Worm (Caenorhabditis elegans): ENCODE measurements around the gene W09G12.8.
"Not testable (repeated sequence)": the region's sequence is repeated elsewhere in the genome, so short reads cannot be mapped to it uniquely, and the experiment has no call there.

Gene W09G12.8

ce11 chrIV:1225596-1226232, at the start of gene W09G12.8:
TSS of gene W09G12.8 (plus strand) at chrIV:1226182.
- TF ChIP-seq aly-1 (tag; optimal IDR thresholded peaks at IDR 0.05) (no peak), hmg-4 (GFP tag; optimal IDR thresholded peaks at IDR 0.05) (no peak)

DNA sequence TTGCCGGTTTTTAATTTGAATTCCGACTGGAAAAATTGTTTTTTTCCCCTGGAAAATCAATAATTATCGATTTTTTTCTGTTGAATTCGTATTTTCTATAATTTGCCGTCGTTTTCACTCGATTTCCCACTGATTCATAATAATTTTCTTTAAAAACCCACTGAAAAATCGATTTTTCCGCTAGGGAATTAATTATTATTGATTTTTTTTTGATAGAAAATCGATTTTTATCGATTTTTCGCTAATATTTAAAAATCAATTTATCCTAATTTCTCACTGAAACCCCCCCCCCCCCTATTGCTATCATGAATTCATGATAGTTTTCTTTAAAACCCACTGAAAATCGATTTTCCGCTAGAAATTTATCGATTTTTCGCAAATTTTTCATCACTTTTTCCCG, 49.4 kb upstream of the W09G12.8 start:
- TF ChIP-seq ama-1 (optimal IDR thresholded peaks at IDR 0.05) (no peak), F13C5.2 (tag; optimal IDR thresholded peaks at IDR 0.05) (no peak), sea-1 (GFP tag; conservative IDR thresholded peaks at IDR 0.05) (no peak), scrt-1 (GFP tag; IDR thresholded peaks at IDR 0.05) (no peak), pes-1 (GFP tag; IDR thresholded peaks at IDR 0.05) (no peak), tbx-37 (GFP tag; conservative IDR thresholded peaks at IDR 0.05) (no peak), B0310.2 (tag; optimal IDR thresholded peaks at IDR 0.05) (no peak), hnd-1 (tag; optimal IDR thresholded peaks at IDR 0.05) (no peak), hmbx-1 (tag; optimal IDR thresholded peaks at IDR 0.05) (no peak), ceh-36 (tag; optimal IDR thresholded peaks at IDR 0.05) (no peak), flt-1 (GFP tag; IDR thresholded peaks at IDR 0.05) (no peak), ets-7 (tag; optimal IDR thresholded peaks at IDR 0.05) (no peak), ceh-13 (GFP tag; optimal IDR thresholded peaks at IDR 0.05) (no peak), hmg-4 (GFP tag; optimal IDR thresholded peaks at IDR 0.05) (no peak), tbx-11 (GFP tag; IDR thresholded peaks at IDR 0.05) (no peak)

- no peak for TF ChIP-seq scrt-1 (GFP tag; IDR thresholded peaks at IDR 0.05)
- no peak for TF ChIP-seq sea-1 (GFP tag; conservative IDR thresholded peaks at IDR 0.05)
- no peak for TF ChIP-seq tra-4 (tag; optimal IDR thresholded peaks at IDR 0.05)
- TF ChIP-seq ceh-36 (tag; optimal IDR thresholded peaks at IDR 0.05), result no peak
- no peak for TF ChIP-seq hmbx-1 (tag; optimal IDR thresholded peaks at IDR 0.05)
- TF ChIP-seq tbx-11 (GFP tag; IDR thresholded peaks at IDR 0.05), result no peak
- TF ChIP-seq tbx-37 (GFP tag; conservative IDR thresholded peaks at IDR 0.05), result no peak
- TF ChIP-seq ceh-13 (GFP tag; optimal IDR thresholded peaks at IDR 0.05), result no peak
- no peak for TF ChIP-seq F13C5.2 (tag; optimal IDR thresholded peaks at IDR 0.05)
- no peak for TF ChIP-seq aly-1 (tag; optimal IDR thresholded peaks at IDR 0.05)
- no peak for TF ChIP-seq flt-1 (GFP tag; IDR thresholded peaks at IDR 0.05)
- no peak for TF ChIP-seq B0310.2 (tag; optimal IDR thresholded peaks at IDR 0.05)
Observed at ce11 chrIV:1177683-1178082, 48.3 kb upstream of the W09G12.8 start, which contains the start of gene Y104H12D.2. TSS of gene Y104H12D.2 (plus strand) at chrIV:1178022.

DNA sequence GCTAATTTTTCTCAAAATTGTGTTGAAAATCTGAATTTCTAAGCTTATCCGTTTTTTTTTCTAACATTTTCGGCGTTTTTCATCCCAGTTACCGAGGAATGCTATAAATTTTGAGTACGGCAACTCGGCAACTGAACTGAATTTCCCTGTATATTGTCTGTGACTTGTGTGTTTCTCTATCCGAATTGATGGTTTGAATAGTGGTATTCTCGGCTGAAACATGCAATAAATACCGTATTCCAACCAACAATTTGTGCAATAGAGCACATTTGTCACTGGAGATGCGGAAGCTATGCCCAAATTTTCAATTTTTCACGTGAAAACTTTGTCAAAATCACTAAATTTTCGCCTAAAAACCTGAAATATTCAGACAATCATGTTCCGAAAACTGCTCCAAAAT, 43.7 kb upstream of the W09G12.8 start, which contains the start of gene rmif-2:
Gene rmif-2, plus strand, starts transcription at position 301 of the 400 bp plus-strand sequence.
- TF ChIP-seq flt-1, pes-1, scrt-1 (GFP tag; IDR thresholded peaks at IDR 0.05): not testable (repeated sequence)

ce11 chrIV:1187502-1187901, 38.5 kb upstream of the W09G12.8 start, which contains the start of gene mdt-20:
TSS of gene mdt-20 (plus strand) at chrIV:1187802.
- TF ChIP-seq F13C5.2 (tag; optimal IDR thresholded peaks at IDR 0.05); ceh-36 (tag; optimal IDR thresholded peaks at IDR 0.05); hmg-4 (GFP tag; optimal IDR thresholded peaks at IDR 0.05): not testable (repeated sequence)

ce11 chrIV:1192765-1193164, 33.2 kb upstream of the W09G12.8 start, which contains the start of gene spl-3:
TSS of gene spl-3 (plus strand) at chrIV:1193065.
- TF ChIP-seq tbx-11 (GFP tag; IDR thresholded peaks at IDR 0.05) (no peak), ama-1 (optimal IDR thresholded peaks at IDR 0.05) (no peak), tra-4 (tag; optimal IDR thresholded peaks at IDR 0.05) (no peak), B0310.2 (tag; optimal IDR thresholded peaks at IDR 0.05) (no peak), aly-1 (tag; optimal IDR thresholded peaks at IDR 0.05) (no peak), scrt-1 (GFP tag; IDR thresholded peaks at IDR 0.05) (no peak), hmbx-1 (tag; optimal IDR thresholded peaks at IDR 0.05) (no peak), sea-1 (GFP tag; conservative IDR thresholded peaks at IDR 0.05) (no peak), ceh-13 (GFP tag; optimal IDR thresholded peaks at IDR 0.05) (no peak), pes-1 (GFP tag; IDR thresholded peaks at IDR 0.05) (no peak), flt-1 (GFP tag; IDR thresholded peaks at IDR 0.05) (no peak), hmg-4 (GFP tag; optimal IDR thresholded peaks at IDR 0.05) (no peak), F13C5.2 (tag; optimal IDR thresholded peaks at IDR 0.05) (no peak), ceh-36 (tag; optimal IDR thresholded peaks at IDR 0.05) (no peak), hnd-1 (tag; optimal IDR thresholded peaks at IDR 0.05) (no peak)

- TF ChIP-seq sea-1 (GFP tag; conservative IDR thresholded peaks at IDR 0.05) (no peak), flt-1 (GFP tag; IDR thresholded peaks at IDR 0.05) (no peak), hmbx-1 (tag; optimal IDR thresholded peaks at IDR 0.05) (no peak), hmg-4 (GFP tag; optimal IDR thresholded peaks at IDR 0.05) (no peak), scrt-1 (GFP tag; IDR thresholded peaks at IDR 0.05) (no peak)
Observed at ce11 chrIV:1199501-1199900, 26.5 kb upstream of the W09G12.8 start.

DNA sequence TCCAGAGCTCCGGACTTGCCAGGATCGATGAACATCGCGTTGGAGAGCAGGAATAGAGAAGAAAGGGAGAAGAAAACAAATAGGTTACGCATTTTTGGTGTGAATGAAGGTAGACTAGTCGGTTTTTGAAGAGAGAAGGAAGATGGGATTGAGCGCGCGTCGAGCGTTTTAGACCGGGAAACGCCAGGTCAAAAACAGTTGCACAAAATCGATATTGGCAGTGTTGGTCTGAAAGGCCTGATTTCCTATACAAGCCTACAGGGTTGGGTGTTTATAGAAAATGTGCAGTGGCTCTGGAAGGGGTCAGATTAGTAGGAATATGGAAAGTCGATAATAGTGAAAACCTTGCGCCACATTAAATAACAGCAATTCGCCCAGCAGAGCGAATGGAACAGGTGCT, 21.1 kb upstream of the W09G12.8 start, which contains the start of gene dsl-2:
Gene dsl-2, minus strand, starts transcription at position 101 of the 400 bp plus-strand sequence.
- no peak for TF ChIP-seq hmg-4 (GFP tag; optimal IDR thresholded peaks at IDR 0.05)

DNA sequence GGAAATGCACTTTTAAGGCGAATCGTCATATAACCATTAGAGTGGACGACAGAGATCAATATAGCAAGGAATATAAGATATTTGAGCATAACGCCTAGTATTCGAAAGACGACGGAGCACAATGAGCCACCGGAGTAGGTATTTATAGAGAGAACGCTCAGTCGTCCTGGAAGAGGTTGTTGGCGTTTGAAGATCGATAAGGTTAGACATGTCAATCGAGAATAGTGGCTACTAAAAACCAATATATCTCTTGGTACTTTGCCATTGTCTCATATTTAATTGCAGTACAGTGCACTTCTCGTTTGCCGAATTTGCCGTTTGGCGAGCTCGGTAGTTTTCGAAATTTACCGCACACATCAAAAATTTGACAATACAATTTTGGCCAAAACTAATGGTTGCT, 18.0 kb upstream of the W09G12.8 start, which contains the start of gene dsl-1:
Gene dsl-1, minus strand, starts transcription at position 101 of the 400 bp plus-strand sequence.
- no peak for TF ChIP-seq hmbx-1 (tag; optimal IDR thresholded peaks at IDR 0.05)
- no peak for TF ChIP-seq hmg-4 (GFP tag; optimal IDR thresholded peaks at IDR 0.05)
- no peak for TF ChIP-seq sea-1 (GFP tag; conservative IDR thresholded peaks at IDR 0.05)
- no peak for TF ChIP-seq hnd-1 (tag; optimal IDR thresholded peaks at IDR 0.05)
- TF ChIP-seq tbx-37 (GFP tag; conservative IDR thresholded peaks at IDR 0.05), result no peak
- TF ChIP-seq pes-1 (GFP tag; IDR thresholded peaks at IDR 0.05), result no peak
- TF ChIP-seq F13C5.2 (tag; optimal IDR thresholded peaks at IDR 0.05), result no peak
- TF ChIP-seq ets-7 (tag; optimal IDR thresholded peaks at IDR 0.05), result no peak

All from whole organism, early embryonic.